Worm (Caenorhabditis elegans) whole organism, L2 larva: ENCODE data around the gene fat-2.

Source experiments
- R02D3.7 ChIP-seq: fragments of 150-350 bp; optimal IDR thresholded peaks from 2 replicates; lab custom pipeline; 2014; ENCODE audit warnings: missing biosample characterization, missing genetic modification characterization
- alr-1 ChIP-seq: fragments of 150-350 bp; optimal IDR thresholded peaks from 2 replicates; lab custom pipeline; 2014; ENCODE audit warnings: missing biosample characterization, missing genetic modification characterization
- mab-5 ChIP-seq: fragments of 150-350 bp; optimal IDR thresholded peaks from 2 replicates; lab custom pipeline; 2014; ENCODE audit warnings: missing biosample characterization, missing genetic modification characterization
- mdl-1 ChIP-seq, 2 experiments: fragments of 150-350 bp in 1 of 2; sonication (generic microtip) in 1 of 2; optimal IDR thresholded peaks; 2 replicates each; lab custom pipeline; 2017; ENCODE audit warnings: missing biosample characterization in 2 of 2, missing genetic modification characterization in 2 of 2
- nhr-77 ChIP-seq: fragments of 150-350 bp; optimal IDR thresholded peaks from 2 replicates; lab custom pipeline; 2014; ENCODE audit warnings: missing biosample characterization, missing genetic modification characterization

DNA sequence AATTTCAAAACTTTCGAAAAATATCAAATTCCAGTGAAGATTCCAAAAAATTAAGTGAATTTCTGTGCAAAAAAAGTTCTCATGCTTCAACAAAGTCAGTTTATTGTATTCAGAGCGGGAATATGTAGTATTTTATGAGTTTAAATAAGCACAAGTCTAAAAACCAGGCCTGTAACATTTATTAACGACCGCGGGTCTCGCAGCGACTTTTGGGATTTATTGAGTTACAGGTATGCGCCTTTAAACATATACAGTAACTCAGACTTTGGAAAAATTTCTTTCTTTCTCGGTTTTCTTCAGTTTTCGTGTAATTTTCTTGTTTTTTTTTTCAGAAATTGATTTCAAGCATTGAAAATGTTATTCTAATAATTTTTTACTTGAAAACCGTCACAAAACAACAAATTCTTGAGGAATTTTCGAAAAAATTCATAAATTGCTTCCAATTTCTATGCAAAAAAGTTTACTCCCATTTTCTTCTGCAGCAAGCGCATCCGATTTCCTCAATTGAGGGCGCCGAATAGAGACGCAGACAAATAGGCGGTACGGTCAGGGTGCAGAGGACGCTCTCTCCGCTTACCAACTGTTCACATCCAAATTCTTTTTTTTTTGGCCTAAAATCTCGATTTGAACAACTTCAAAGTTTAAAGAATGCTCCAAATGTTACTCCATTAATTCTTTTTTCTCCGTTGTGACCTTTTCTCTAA, 12.2 kb upstream of the fat-2 start:
- TF ChIP-seq nhr-77 (no peak), alr-1 (tag; lab: Kevin White, UChicago) (no peak), R02D3.7 (tag; lab: Kevin White, UChicago) (no peak), mdl-1 (tag; optimal IDR thresholded peaks at IDR 0.05; lab: Kevin White, UChicago) (no peak), mab-5 (tag; lab: Kevin White, UChicago) (no peak)
